Fruit fly (Drosophila melanogaster) whole organism, embryonic: ENCODE measurements around the gene Sk1.

Experiments used
- Ada2b ChIP-seq: fragments of 200-800 bp; sonication (Bioruptor generic); IDR thresholded peaks from 2 replicates; pipeline ENCODE4 v1.3.6; 2022; ENCODE audit warnings: missing biosample characterization, missing genetic modification characterization
- Awh ChIP-seq: fragments of 200-800 bp; sonication (Bioruptor generic); IDR thresholded peaks from 2 replicates; pipeline ENCODE4, ENCODE4 v1.3.6; 2022; ENCODE audit warnings: missing biosample characterization, missing genetic modification characterization
- CG10274 ChIP-seq: fragments of 200-800 bp; sonication (Bioruptor generic); optimal IDR thresholded peaks from 3 replicates; lab custom pipeline; 2017; ENCODE audit warnings: missing biosample characterization, mild to moderate bottlenecking, missing genetic modification characterization
- CG11247 ChIP-seq: fragments of 200-800 bp; sonication (Bioruptor generic); IDR thresholded peaks from 2 replicates; pipeline ENCODE4 v1.3.6; 2022; ENCODE audit warnings: missing biosample characterization, missing genetic modification characterization
- CG11398 ChIP-seq: fragments of 200-800 bp; sonication (Bioruptor generic); optimal IDR thresholded peaks from 2 replicates; lab custom pipeline; 2016; ENCODE audit warnings: missing biosample characterization, missing genetic modification characterization
- CG11456 ChIP-seq: fragments of 200-800 bp; sonication (Bioruptor generic); IDR thresholded peaks from 3 replicates; pipeline ENCODE4 v1.3.6; 2022; ENCODE audit warnings: missing biosample characterization, missing genetic modification characterization
- CG1233 ChIP-seq: fragments of 200-800 bp; sonication (Bioruptor generic); optimal IDR thresholded peaks from 4 replicates; lab custom pipeline; 2018; ENCODE audit warnings: missing biosample characterization, mild to moderate bottlenecking, missing genetic modification characterization
- CG12769 ChIP-seq: fragments of 200-800 bp; sonication (Bioruptor generic); optimal IDR thresholded peaks from 2 replicates; lab custom pipeline; 2019; ENCODE audit warnings: missing biosample characterization, mild to moderate bottlenecking, missing genetic modification characterization, moderate library complexity
- CG13424 ChIP-seq: fragments of 200-800 bp; sonication (Bioruptor generic); optimal IDR thresholded peaks from 2 replicates; lab custom pipeline; 2019; ENCODE audit warnings: missing biosample characterization, mild to moderate bottlenecking, missing genetic modification characterization, moderate library complexity
- CG13624 ChIP-seq: fragments of 200-800 bp; sonication (Bioruptor generic); optimal IDR thresholded peaks from 2 replicates; lab custom pipeline; 2016; ENCODE audit warnings: missing biosample characterization, missing genetic modification characterization
- CG14050 ChIP-seq: fragments of 200-800 bp; sonication (Bioruptor generic); IDR thresholded peaks from 3 replicates; pipeline ENCODE4 v1.3.6; 2022; ENCODE audit warnings: missing biosample characterization, missing genetic modification characterization
- CG14441 ChIP-seq: fragments of 200-800 bp; sonication (Bioruptor generic); IDR thresholded peaks from 2 replicates; pipeline ENCODE4 v1.3.6; 2022; ENCODE audit warnings: missing biosample characterization, missing genetic modification characterization
- CG1603 ChIP-seq: fragments of 200-800 bp; sonication (Bioruptor generic); optimal IDR thresholded peaks from 2 replicates; lab custom pipeline; 2019; ENCODE audit warnings: missing biosample characterization, mild to moderate bottlenecking, missing genetic modification characterization, moderate library complexity
- CG17359 ChIP-seq: fragments of 200-800 bp; sonication (Bioruptor generic); optimal IDR thresholded peaks from 3 replicates; lab custom pipeline; 2018; ENCODE audit warnings: missing biosample characterization, mild to moderate bottlenecking, missing genetic modification characterization, moderate library complexity
- CG18764 ChIP-seq: fragments of 200-800 bp; sonication (Bioruptor generic); optimal IDR thresholded peaks from 3 replicates; lab custom pipeline; 2016; ENCODE audit warnings: missing biosample characterization, missing genetic modification characterization
- CG2120 ChIP-seq: fragments of 200-800 bp; sonication (Bioruptor generic); optimal IDR thresholded peaks from 3 replicates; lab custom pipeline; 2016; ENCODE audit warnings: missing biosample characterization, missing genetic modification characterization
- CG2678 ChIP-seq: fragments of 200-800 bp; sonication (Bioruptor generic); optimal IDR thresholded peaks from 3 replicates; lab custom pipeline; 2019; ENCODE audit warnings: missing biosample characterization, mild to moderate bottlenecking, missing genetic modification characterization, moderate library complexity
- CG32532 ChIP-seq: fragments of 200-800 bp; sonication (Bioruptor generic); IDR thresholded peaks from 2 replicates; pipeline ENCODE4 v1.3.6; 2022; ENCODE audit warnings: missing biosample characterization, missing genetic modification characterization
- CG6175 ChIP-seq: fragments of 200-800 bp; sonication (Bioruptor generic); IDR thresholded peaks from 3 replicates; pipeline ENCODE4 v1.3.6; 2022; ENCODE audit warnings: missing biosample characterization, missing genetic modification characterization
- CG7839 ChIP-seq: fragments of 200-800 bp; sonication (Bioruptor generic); optimal IDR thresholded peaks from 3 replicates; lab custom pipeline; 2018; ENCODE audit warnings: missing biosample characterization, mild to moderate bottlenecking, missing genetic modification characterization, moderate library complexity
- CG8359 ChIP-seq: fragments of 200-800 bp; sonication (Bioruptor generic); optimal IDR thresholded peaks from 2 replicates; lab custom pipeline; 2017; ENCODE audit warnings: missing biosample characterization, mild to moderate bottlenecking, missing genetic modification characterization, borderline replicate concordance
- CG9932 ChIP-seq: fragments of 200-800 bp; sonication (Bioruptor generic); IDR thresholded peaks from 2 replicates; pipeline ENCODE4 v1.3.6; 2022; ENCODE audit warnings: missing biosample characterization, missing genetic modification characterization
- D19B ChIP-seq: fragments of 200-800 bp; sonication (Bioruptor generic); optimal IDR thresholded peaks from 2 replicates; lab custom pipeline; 2017; ENCODE audit warnings: missing biosample characterization, mild to moderate bottlenecking, missing genetic modification characterization
- HLH3B ChIP-seq: fragments of 200-800 bp; sonication (Bioruptor generic); IDR thresholded peaks from 2 replicates; pipeline ENCODE4 v1.3.6; 2022; ENCODE audit warnings: missing biosample characterization, missing genetic modification characterization
- Hand ChIP-seq: fragments of 200-800 bp; sonication (Bioruptor generic); optimal IDR thresholded peaks from 2 replicates; lab custom pipeline; 2017; ENCODE audit warnings: mild to moderate bottlenecking, missing biosample characterization, missing genetic modification reagents, missing genetic modification characterization
- Hmr ChIP-seq: fragments of 200-800 bp; sonication (Bioruptor generic); optimal IDR thresholded peaks from 3 replicates; lab custom pipeline; 2017; ENCODE audit warnings: mild to moderate bottlenecking, missing biosample characterization, missing genetic modification reagents, missing genetic modification characterization
- Oli ChIP-seq: fragments of 200-800 bp; sonication (Bioruptor generic); optimal IDR thresholded peaks from 2 replicates; lab custom pipeline; 2018; ENCODE audit warnings: missing biosample characterization, mild to moderate bottlenecking, missing genetic modification characterization, moderate library complexity
- Optix ChIP-seq: fragments of 200-800 bp; sonication (Bioruptor generic); IDR thresholded peaks from 3 replicates; pipeline ENCODE4 v1.3.6; 2022; ENCODE audit warnings: missing biosample characterization, missing genetic modification characterization
- Sox102F ChIP-seq: fragments of 200-800 bp; sonication (Bioruptor generic); optimal IDR thresholded peaks from 2 replicates; lab custom pipeline; 2018; ENCODE audit warnings: missing biosample characterization, mild to moderate bottlenecking, missing genetic modification characterization, moderate library complexity
- Xbp1 ChIP-seq: fragments of 200-800 bp; sonication (Bioruptor generic); optimal IDR thresholded peaks from 3 replicates; lab custom pipeline; 2016; ENCODE audit warnings: missing biosample characterization, mild to moderate bottlenecking, missing genetic modification characterization
- caup ChIP-seq: fragments of 200-800 bp; sonication (Bioruptor generic); optimal IDR thresholded peaks from 3 replicates; lab custom pipeline; 2017; ENCODE audit warnings: missing biosample characterization, mild to moderate bottlenecking, missing genetic modification characterization, moderate library complexity; ENCODE audit not compliant: severe bottlenecking
- dysf ChIP-seq: fragments of 200-800 bp; sonication (Bioruptor generic); IDR thresholded peaks from 3 replicates; pipeline ENCODE4 v1.3.6; 2022; ENCODE audit warnings: missing biosample characterization, missing genetic modification characterization
- hkb ChIP-seq, 2 experiments: fragments of 200-800 bp in 1 of 2; fragments of >200 bp in 1 of 2; sonication (Bioruptor generic) in 1 of 2; IDR thresholded peaks in 1 of 2; optimal IDR thresholded peaks in 1 of 2; 2 replicates each; pipeline versions ENCODE4 v1.3.6 to Lab custom; 2017 to 2022; ENCODE audit warnings: missing biosample characterization in 1 of 2, missing genetic modification characterization in 1 of 2
- ind ChIP-seq: fragments of 200-800 bp; sonication (Bioruptor generic); optimal IDR thresholded peaks from 3 replicates; lab custom pipeline; 2016; ENCODE audit warnings: missing biosample characterization, missing genetic modification characterization
- pan ChIP-seq, 4 experiments: fragments of >200 bp in 3 of 4; fragments of 200-800 bp in 1 of 4; sonication (Bioruptor generic) in 1 of 4; optimal IDR thresholded peaks in 3 of 4; IDR thresholded peaks in 1 of 4; 2 replicates each; pipeline versions ENCODE4 v1.3.6 to Lab custom; 2017 to 2022; ENCODE audit warnings: missing biosample characterization in 2 of 4, missing genetic modification characterization in 2 of 4, mixed read lengths in 1 of 4
- prd ChIP-seq, 3 experiments: fragments of >200 bp in 2 of 3; fragments of 200-800 bp in 1 of 3; sonication (Bioruptor generic) in 1 of 3; optimal IDR thresholded peaks in 2 of 3; IDR thresholded peaks in 1 of 3; 2 replicates in 2 of 3; 3 replicates in 1 of 3; pipeline versions ENCODE4 v1.3.6 to Lab custom; 2017 to 2022; ENCODE audit warnings: missing biosample characterization in 1 of 3, missing genetic modification characterization in 1 of 3
- sens ChIP-seq: fragments of 200-800 bp; sonication (Bioruptor generic); peaks from one replicate; lab custom pipeline; 2016; ENCODE audit warnings: missing biosample characterization, missing genetic modification characterization
- slbo ChIP-seq: fragments of 200-800 bp; sonication (Bioruptor generic); IDR thresholded peaks from 2 replicates; pipeline ENCODE4 v1.3.6; 2022; ENCODE audit warnings: missing biosample characterization, missing genetic modification characterization
- ssp ChIP-seq: fragments of 200-800 bp; sonication (Bioruptor generic); IDR thresholded peaks from 2 replicates; pipeline ENCODE4 v1.3.6; 2022; ENCODE audit warnings: missing biosample characterization, missing genetic modification characterization
- toy ChIP-seq: fragments of 200-800 bp; sonication (Bioruptor generic); IDR thresholded peaks from 2 replicates; pipeline ENCODE4 v1.3.6; 2022; ENCODE audit warnings: missing biosample characterization, missing genetic modification characterization
- wdn ChIP-seq: fragments of 200-800 bp; sonication (Bioruptor generic); IDR thresholded peaks from 2 replicates; pipeline ENCODE4 v1.3.6; 2022; ENCODE audit warnings: missing biosample characterization, missing genetic modification characterization
- wor ChIP-seq: fragments of 200-800 bp; sonication (Bioruptor generic); IDR thresholded peaks from 2 replicates; pipeline ENCODE4 v1.3.6; 2022; ENCODE audit warnings: missing biosample characterization, missing genetic modification characterization

Sk1 gene

DNA sequence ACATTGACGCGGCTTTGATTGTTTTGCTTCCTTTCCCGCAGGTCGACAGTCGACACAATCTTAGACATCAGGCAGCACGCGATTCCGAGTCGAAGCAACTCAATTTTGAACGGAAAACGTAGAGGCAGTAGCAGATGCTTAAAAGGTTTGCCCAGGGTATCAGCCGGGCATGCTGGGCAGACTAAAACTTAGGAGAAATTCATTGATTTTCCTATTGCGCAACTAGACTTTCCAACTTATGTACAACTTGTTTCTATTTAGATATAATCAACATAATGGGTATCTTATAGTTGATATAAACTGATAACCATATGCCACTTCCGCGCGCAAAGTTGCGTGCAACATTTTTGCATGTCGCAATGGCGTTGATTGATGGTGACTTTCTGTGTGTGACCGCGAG, 24.4 kb downstream of the Sk1 start (continued):
- TF ChIP-seq Xbp1 (GFP tag; lab: Kevin White, UChicago) (peak; percentile 5), Optix (GFP tag; lab: Robert Waterston, UW) (0 out of 3 replicates have a peak, but pooled peaks have one; percentile 23), CG2120 (GFP tag; lab: Kevin White, UChicago) (peak; percentile 29), CG12769 (tag; lab: Kevin White, UChicago) (peak; percentile 33), CG13424 (no peak), HLH3B (GFP tag; lab: Robert Waterston, UW) (0 out of 2 replicates have a peak, but pooled peaks have one; percentile 18), D19B (peak; percentile 51), CG11456 (GFP tag; lab: Robert Waterston, UW) (0 out of 3 replicates have a peak, but pooled peaks have one; percentile 13), pan (optimal IDR thresholded peaks at IDR 0.05; lab: Kevin White, UChicago) (no peak), pan (GFP tag; optimal IDR thresholded peaks at IDR 0.05 in 1 of 2, IDR thresholded peaks at IDR 0.05 in 1 of 2) (peak in 1 of 2 experiments; percentile 52), CG1233 (GFP tag; lab: Kevin White, UChicago) (no peak), Awh (0 out of 2 replicates have a peak, but pooled peaks have one; percentile 12), CG18764 (GFP tag; lab: Kevin White, UChicago) (no peak), hkb (optimal IDR thresholded peaks at IDR 0.05; lab: Kevin White, UChicago) (no peak), hkb (GFP tag; IDR thresholded peaks at IDR 0.05; lab: Robert Waterston, UW) (0 out of 2 replicates have a peak, but pooled peaks have one; percentile 18), prd (optimal IDR thresholded peaks at IDR 0.05; lab: Kevin White, UChicago) (no peak), prd (GFP tag; IDR thresholded peaks at IDR 0.05; lab: Robert Waterston, UW) (peak; percentile 30; the same call in 2 of the 3 replicates), CG8359 (GFP tag; lab: Kevin White, UChicago) (no peak), CG7839 (peak; percentile 14), CG9932 (peak; percentile 30; the same call in 1 of the 2 replicates), sens (GFP tag; lab: Kevin White, UChicago) (peak; percentile 32), ssp (0 out of 2 replicates have a peak, but pooled peaks have one; percentile 10), CG11247 (GFP tag; lab: Robert Waterston, UW) (peak; percentile 45; the same call in 1 of the 2 replicates), Sox102F (GFP tag; lab: Kevin White, UChicago) (peak; percentile 25), CG32532 (0 out of 2 replicates have a peak, but pooled peaks have one; percentile 44), toy (GFP tag; lab: Robert Waterston, UW) (no peak), wdn (GFP tag; lab: Robert Waterston, UW) (0 out of 2 replicates have a peak, but pooled peaks have one; percentile 32), CG14050 (peak; percentile 17; the same call in 1 of the 3 replicates), ind (GFP tag; lab: Kevin White, UChicago) (peak; percentile 4), CG14441 (GFP tag; lab: Robert Waterston, UW) (0 out of 2 replicates have a peak, but pooled peaks have one; percentile 28), CG10274 (GFP tag; lab: Kevin White, UChicago) (no peak), CG11398 (GFP tag; lab: Kevin White, UChicago) (no peak), slbo (GFP tag; lab: Robert Waterston, UW) (peak; percentile 49), CG17359 (peak; percentile 27), CG6175 (0 out of 3 replicates have a peak, but pooled peaks have one; percentile 28), dysf (GFP tag; lab: Robert Waterston, UW) (peak; percentile 48; the same call in 2 of the 3 replicates), wor (GFP tag; lab: Robert Waterston, UW) (no peak), CG1603 (peak; percentile 32), Hand (GFP tag; lab: Kevin White, UChicago) (no peak), Oli (tag; lab: Kevin White, UChicago) (peak; percentile 15), Hmr (peak; percentile 2), Ada2b (0 out of 2 replicates have a peak, but pooled peaks have one; percentile 22), CG13624 (GFP tag; lab: Kevin White, UChicago) (no peak), CG2678 (tag; lab: Kevin White, UChicago) (peak; percentile 14), caup (GFP tag; lab: Kevin White, UChicago) (no peak)
